Fruit fly (Drosophila melanogaster): ENCODE measurements around the gene CG5386.

CG5386 gene

dm6 chr3R:22342151-22342550 is at the start of gene CG5386:
Gene CG5386 (minus strand): TSS chr3R:22342251.
- TF ChIP-seq pan (optimal IDR thresholded peaks at IDR 0.05) (no peak), CG8478 (optimal IDR thresholded peaks at IDR 0.05) (no peak), usp (GFP tag; optimal IDR thresholded peaks at IDR 0.05) (no peak), EcR (GFP tag; optimal IDR thresholded peaks at IDR 0.05) (no peak), Dll (optimal IDR thresholded peaks at IDR 0.05) (no peak), psq (optimal IDR thresholded peaks at IDR 0.05) (no peak)

- TF ChIP-seq pan (optimal IDR thresholded peaks at IDR 0.05): no peak
- no peak for TF ChIP-seq EcR (GFP tag; optimal IDR thresholded peaks at IDR 0.05)
- TF ChIP-seq Dll (optimal IDR thresholded peaks at IDR 0.05): no peak
- TF ChIP-seq CG8478 (optimal IDR thresholded peaks at IDR 0.05): no peak
- TF ChIP-seq psq (optimal IDR thresholded peaks at IDR 0.05): no peak
- TF ChIP-seq usp (GFP tag; optimal IDR thresholded peaks at IDR 0.05): no peak
Measured at dm6 chr3R:22390109-22390508, 48.1 kb upstream of the CG5386 start.

- no peak for TF ChIP-seq CG8478 (optimal IDR thresholded peaks at IDR 0.05)
- TF ChIP-seq EcR (GFP tag; optimal IDR thresholded peaks at IDR 0.05): no peak
Measured at dm6 chr3R:22389614-22390013, 47.6 kb upstream of the CG5386 start, which contains the start of the genes CAH8 and CG7059. Gene CAH8 (minus strand): TSS chr3R:22389714. Gene CG7059 (plus strand): TSS chr3R:22389780.

dm6 chr3R:22381735-22382134 is 39.7 kb upstream of the CG5386 start, which contains the start of gene Gpdh3:
Gene Gpdh3 (plus strand): TSS chr3R:22382035.
- no peak for TF ChIP-seq EcR (GFP tag; optimal IDR thresholded peaks at IDR 0.05)
- no peak for TF ChIP-seq CG8478 (optimal IDR thresholded peaks at IDR 0.05)
- no peak for TF ChIP-seq psq (optimal IDR thresholded peaks at IDR 0.05)
- no peak for TF ChIP-seq usp (GFP tag; optimal IDR thresholded peaks at IDR 0.05)
- TF ChIP-seq pan (optimal IDR thresholded peaks at IDR 0.05): no peak
- TF ChIP-seq Dll (optimal IDR thresholded peaks at IDR 0.05): no peak

- TF ChIP-seq pan (optimal IDR thresholded peaks at IDR 0.05) (no peak), usp (GFP tag; optimal IDR thresholded peaks at IDR 0.05) (no peak), psq (optimal IDR thresholded peaks at IDR 0.05) (no peak), Dll (optimal IDR thresholded peaks at IDR 0.05) (no peak), CG8478 (optimal IDR thresholded peaks at IDR 0.05) (no peak), EcR (GFP tag; optimal IDR thresholded peaks at IDR 0.05) (no peak)
Measured at dm6 chr3R:22381077-22381476, 39.0 kb upstream of the CG5386 start, which contains the start of gene CG43342. Gene CG43342 (plus strand): TSS chr3R:22381340.

dm6 chr3R:22379942-22380341 is 37.9 kb upstream of the CG5386 start, which contains the start of gene CG34149:
Gene CG34149 (plus strand): TSS chr3R:22380128.
- TF ChIP-seq Dll (optimal IDR thresholded peaks at IDR 0.05) (no peak), usp (GFP tag; optimal IDR thresholded peaks at IDR 0.05) (no peak), pan (optimal IDR thresholded peaks at IDR 0.05) (no peak), CG8478 (optimal IDR thresholded peaks at IDR 0.05) (no peak), EcR (GFP tag; optimal IDR thresholded peaks at IDR 0.05) (no peak), psq (optimal IDR thresholded peaks at IDR 0.05) (no peak)

- TF ChIP-seq pan (optimal IDR thresholded peaks at IDR 0.05): no peak
- no peak for TF ChIP-seq Dll (optimal IDR thresholded peaks at IDR 0.05)
- TF ChIP-seq psq (optimal IDR thresholded peaks at IDR 0.05): no peak
- no peak for TF ChIP-seq CG8478 (optimal IDR thresholded peaks at IDR 0.05)
- TF ChIP-seq EcR (GFP tag; optimal IDR thresholded peaks at IDR 0.05): no peak
Measured at dm6 chr3R:22375674-22376073, 33.6 kb upstream of the CG5386 start, which contains the start of gene CG18596. Gene CG18596 (plus strand): TSS chr3R:22375923.

- TF ChIP-seq psq (optimal IDR thresholded peaks at IDR 0.05) (no peak), Dll (optimal IDR thresholded peaks at IDR 0.05) (no peak), usp (GFP tag; optimal IDR thresholded peaks at IDR 0.05) (no peak), pan (optimal IDR thresholded peaks at IDR 0.05) (no peak), EcR (GFP tag; optimal IDR thresholded peaks at IDR 0.05) (no peak), CG8478 (optimal IDR thresholded peaks at IDR 0.05) (no peak)
Measured at dm6 chr3R:22372535-22372934, 30.5 kb upstream of the CG5386 start, which contains the start of gene CG7069. Gene CG7069 (plus strand): TSS chr3R:22372835.

dm6 chr3R:22368777-22369214 is 26.7 kb upstream of the CG5386 start:
- TF ChIP-seq EcR (GFP tag; optimal IDR thresholded peaks at IDR 0.05): no peak
- TF ChIP-seq pan (optimal IDR thresholded peaks at IDR 0.05): peak; percentile 72
- no peak for TF ChIP-seq usp (GFP tag; optimal IDR thresholded peaks at IDR 0.05)
- TF ChIP-seq Dll (optimal IDR thresholded peaks at IDR 0.05): no peak
- no peak for TF ChIP-seq psq (optimal IDR thresholded peaks at IDR 0.05)
- TF ChIP-seq CG8478 (optimal IDR thresholded peaks at IDR 0.05): no peak

- TF ChIP-seq pan (optimal IDR thresholded peaks at IDR 0.05) (no peak), usp (GFP tag; optimal IDR thresholded peaks at IDR 0.05) (no peak), psq (optimal IDR thresholded peaks at IDR 0.05) (no peak), Dll (optimal IDR thresholded peaks at IDR 0.05) (no peak), CG8478 (optimal IDR thresholded peaks at IDR 0.05) (no peak), EcR (GFP tag; optimal IDR thresholded peaks at IDR 0.05) (no peak)
Measured at dm6 chr3R:22368077-22368776, 26.2 kb upstream of the CG5386 start.

- TF ChIP-seq EcR (GFP tag; optimal IDR thresholded peaks at IDR 0.05): no peak
- no peak for TF ChIP-seq Dll (optimal IDR thresholded peaks at IDR 0.05)
- no peak for TF ChIP-seq pan (optimal IDR thresholded peaks at IDR 0.05)
- TF ChIP-seq CG8478 (optimal IDR thresholded peaks at IDR 0.05): no peak
- TF ChIP-seq usp (GFP tag; optimal IDR thresholded peaks at IDR 0.05): no peak
- TF ChIP-seq psq (optimal IDR thresholded peaks at IDR 0.05): no peak
Measured at dm6 chr3R:22367126-22368076, 25.4 kb upstream of the CG5386 start, which contains the start of the genes Polr3F and PyK. Gene Polr3F (minus strand): TSS chr3R:22367373. Gene PyK (plus strand): TSS chr3R:22367536.
